Fruit fly (Drosophila melanogaster) whole organism, embryonic: ENCODE results near the gene Cpr67Fb.
A peak's percentile ranks its signal among the peaks of the same experiment; 100 is the strongest.

Source experiments
- Adf1 ChIP-seq: fragments of 200-800 bp; sonication (Bioruptor generic); IDR thresholded peaks from 2 replicates; pipeline ENCODE4 v1.3.6; 2022; ENCODE audit warnings: missing biosample characterization, missing genetic modification characterization
- Awh ChIP-seq: fragments of 200-800 bp; sonication (Bioruptor generic); IDR thresholded peaks from 2 replicates; pipeline ENCODE4, ENCODE4 v1.3.6; 2022; ENCODE audit warnings: missing biosample characterization, missing genetic modification characterization
- Bgb ChIP-seq: fragments of 200-800 bp; sonication (Bioruptor generic); IDR thresholded peaks from 2 replicates; pipeline ENCODE4 v1.3.6; 2022; ENCODE audit warnings: missing biosample characterization, missing genetic modification characterization; ENCODE audit not compliant: partially characterized antibody
- CG10959 ChIP-seq: fragments of 200-800 bp; sonication (Bioruptor generic); IDR thresholded peaks from 2 replicates; pipeline ENCODE4 v1.3.6; 2022; ENCODE audit warnings: missing biosample characterization, missing genetic modification characterization
- CG10979 ChIP-seq: fragments of 200-800 bp; sonication (Bioruptor generic); optimal IDR thresholded peaks from 2 replicates; lab custom pipeline; 2018; ENCODE audit warnings: missing biosample characterization, mild to moderate bottlenecking, missing genetic modification characterization, moderate library complexity
- CG11398 ChIP-seq: fragments of 200-800 bp; sonication (Bioruptor generic); optimal IDR thresholded peaks from 2 replicates; lab custom pipeline; 2016; ENCODE audit warnings: missing biosample characterization, missing genetic modification characterization
- CG11504 ChIP-seq: fragments of 200-800 bp; sonication (Bioruptor generic); optimal IDR thresholded peaks from 3 replicates; lab custom pipeline; 2019; ENCODE audit warnings: missing biosample characterization, mild to moderate bottlenecking, missing genetic modification characterization, moderate library complexity
- CG11696 ChIP-seq: fragments of 200-800 bp; sonication (Bioruptor generic); IDR thresholded peaks from 2 replicates; pipeline ENCODE4 v1.3.6; 2022; ENCODE audit warnings: missing biosample characterization, missing genetic modification characterization
- CG1233 ChIP-seq: fragments of 200-800 bp; sonication (Bioruptor generic); optimal IDR thresholded peaks from 4 replicates; lab custom pipeline; 2018; ENCODE audit warnings: missing biosample characterization, mild to moderate bottlenecking, missing genetic modification characterization
- CG14014 ChIP-seq: fragments of 200-800 bp; sonication (Bioruptor generic); IDR thresholded peaks from 2 replicates; pipeline ENCODE4 v1.3.6; 2022; ENCODE audit warnings: missing biosample characterization, missing genetic modification characterization
- CG1603 ChIP-seq: fragments of 200-800 bp; sonication (Bioruptor generic); optimal IDR thresholded peaks from 2 replicates; lab custom pipeline; 2019; ENCODE audit warnings: missing biosample characterization, mild to moderate bottlenecking, missing genetic modification characterization, moderate library complexity
- CG16779 ChIP-seq: fragments of 200-800 bp; sonication (Bioruptor generic); IDR thresholded peaks from 2 replicates; pipeline ENCODE4 v1.3.6; 2022; ENCODE audit warnings: missing biosample characterization, missing genetic modification characterization
- CG16863 ChIP-seq: fragments of 200-800 bp; sonication (Bioruptor generic); optimal IDR thresholded peaks from 3 replicates; lab custom pipeline; 2016; ENCODE audit warnings: missing biosample characterization, missing genetic modification characterization
- CG2199 ChIP-seq: fragments of 200-800 bp; sonication (Bioruptor generic); IDR thresholded peaks from 3 replicates; pipeline ENCODE4 v1.3.6; 2022; ENCODE audit warnings: missing biosample characterization, missing genetic modification characterization
- CG2202 ChIP-seq: fragments of 200-800 bp; sonication (Bioruptor generic); optimal IDR thresholded peaks from 2 replicates; lab custom pipeline; 2018; ENCODE audit warnings: missing biosample characterization, mild to moderate bottlenecking, missing genetic modification characterization
- CG2712 ChIP-seq: fragments of 200-800 bp; optimal IDR thresholded peaks from 3 replicates; lab custom pipeline; 2019; ENCODE audit warnings: missing biosample characterization, mild to moderate bottlenecking, missing genetic modification characterization, moderate library complexity
- CG3726 ChIP-seq: fragments of 200-800 bp; sonication (Bioruptor generic); IDR thresholded peaks from 3 replicates; pipeline ENCODE4, ENCODE4 v1.3.6; 2022; ENCODE audit warnings: missing biosample characterization, missing genetic modification characterization
- CG3847 ChIP-seq: fragments of 200-800 bp; sonication (Bioruptor generic); IDR thresholded peaks from 2 replicates; pipeline ENCODE4 v1.3.6; 2022; ENCODE audit warnings: missing biosample characterization, missing genetic modification characterization
- CG5245 ChIP-seq: fragments of 200-800 bp; sonication (Bioruptor generic); optimal IDR thresholded peaks from 3 replicates; lab custom pipeline; 2016; ENCODE audit warnings: missing biosample characterization, missing genetic modification characterization
- CG6254 ChIP-seq: fragments of 200-800 bp; sonication (Bioruptor generic); optimal IDR thresholded peaks from 3 replicates; lab custom pipeline; 2017; ENCODE audit warnings: mild to moderate bottlenecking, missing biosample characterization, missing genetic modification reagents, missing genetic modification characterization
- CG6854 ChIP-seq: fragments of 200-800 bp; sonication (Bioruptor generic); optimal IDR thresholded peaks from 3 replicates; lab custom pipeline; 2017; ENCODE audit warnings: missing biosample characterization, mild to moderate bottlenecking, missing genetic modification characterization
- CG7745 ChIP-seq: fragments of 200-800 bp; sonication (Bioruptor generic); optimal IDR thresholded peaks from 2 replicates; lab custom pipeline; 2018; ENCODE audit warnings: missing biosample characterization, mild to moderate bottlenecking, missing genetic modification characterization, moderate library complexity
- CG7987 ChIP-seq: fragments of 200-800 bp; sonication (Bioruptor generic); optimal IDR thresholded peaks from 2 replicates; lab custom pipeline; 2018; ENCODE audit warnings: missing biosample characterization, mild to moderate bottlenecking, missing genetic modification characterization, moderate library complexity
- CG8281 ChIP-seq: fragments of 200-800 bp; sonication (Bioruptor generic); optimal IDR thresholded peaks from 2 replicates; lab custom pipeline; 2018; ENCODE audit warnings: missing biosample characterization, mild to moderate bottlenecking, missing genetic modification characterization, moderate library complexity
- Dfd ChIP-seq, 2 experiments: fragments of >200 bp; optimal IDR thresholded peaks; 2 replicates each; lab custom pipeline; 2017; ENCODE audit warnings: missing biosample characterization in 2 of 2, missing genetic modification characterization in 2 of 2
- Eip74EF ChIP-seq, 2 experiments: fragments of 200-800 bp in 1 of 2; fragments of >200 bp in 1 of 2; sonication (Bioruptor generic) in 1 of 2; optimal IDR thresholded peaks; 2 replicates each; lab custom pipeline; 2017 to 2019; ENCODE audit warnings: missing biosample characterization in 2 of 2, missing genetic modification characterization in 2 of 2, mild to moderate bottlenecking in 1 of 2, moderate library complexity in 1 of 2
- Ets65A ChIP-seq: fragments of 200-800 bp; sonication (Bioruptor generic); peaks from one replicate; lab custom pipeline; 2016; ENCODE audit warnings: missing biosample characterization, missing genetic modification characterization
- Hmr ChIP-seq: fragments of 200-800 bp; sonication (Bioruptor generic); optimal IDR thresholded peaks from 3 replicates; lab custom pipeline; 2017; ENCODE audit warnings: mild to moderate bottlenecking, missing biosample characterization, missing genetic modification reagents, missing genetic modification characterization
- Hr39 ChIP-seq: fragments of >200 bp; optimal IDR thresholded peaks from 2 replicates; lab custom pipeline; 2017
- Hr51 ChIP-seq, 2 experiments: fragments of 200-800 bp; sonication (Bioruptor generic); optimal IDR thresholded peaks; 2 replicates in 1 of 2; 3 replicates in 1 of 2; lab custom pipeline; 2016 to 2018; ENCODE audit warnings: missing biosample characterization in 2 of 2, missing genetic modification characterization in 2 of 2, mild to moderate bottlenecking in 1 of 2, moderate library complexity in 1 of 2
- Sin3A ChIP-seq: fragments of >200 bp; optimal IDR thresholded peaks from 2 replicates; lab custom pipeline; 2018
- Stat92E ChIP-seq, 3 experiments: fragments of >200 bp in 2 of 3; fragments of 200-800 bp in 1 of 3; sonication (Bioruptor generic) in 1 of 3; optimal IDR thresholded peaks; 2 replicates each; lab custom pipeline; 2017 to 2019; ENCODE audit warnings: missing biosample characterization in 3 of 3, missing genetic modification characterization in 3 of 3, mild to moderate bottlenecking in 1 of 3, moderate library complexity in 1 of 3
- abd-A ChIP-seq: fragments of 200-800 bp; sonication (Bioruptor generic); optimal IDR thresholded peaks from 3 replicates; lab custom pipeline; 2019; ENCODE audit warnings: missing biosample characterization, mild to moderate bottlenecking, missing genetic modification characterization, moderate library complexity
- bbx ChIP-seq: fragments of 200-800 bp; sonication (Bioruptor generic); IDR thresholded peaks from 2 replicates; pipeline ENCODE4 v1.3.6; 2022; ENCODE audit warnings: missing biosample characterization, missing genetic modification characterization; ENCODE audit not compliant: partially characterized antibody
- chm ChIP-seq: fragments of 200-800 bp; sonication (Bioruptor generic); IDR thresholded peaks from 2 replicates; pipeline ENCODE4 v1.3.6; 2022; ENCODE audit warnings: missing biosample characterization, missing genetic modification characterization
- dmrt11E ChIP-seq: fragments of 200-800 bp; sonication (Bioruptor generic); optimal IDR thresholded peaks from 3 replicates; lab custom pipeline; 2018; ENCODE audit warnings: missing biosample characterization, mild to moderate bottlenecking, missing genetic modification characterization, moderate library complexity
- dmrt99B ChIP-seq: fragments of 200-800 bp; sonication (Bioruptor generic); optimal IDR thresholded peaks from 2 replicates; lab custom pipeline; 2018; ENCODE audit warnings: missing biosample characterization, mild to moderate bottlenecking, missing genetic modification characterization, moderate library complexity
- ems ChIP-seq: fragments of 200-800 bp; sonication (Bioruptor generic); optimal IDR thresholded peaks from 3 replicates; lab custom pipeline; 2016; ENCODE audit warnings: missing biosample characterization, missing genetic modification characterization
- gce ChIP-seq: fragments of 200-800 bp; sonication (Bioruptor generic); IDR thresholded peaks from 3 replicates; pipeline ENCODE4 v1.3.6; 2022; ENCODE audit warnings: missing biosample characterization, missing genetic modification characterization
- grau ChIP-seq: fragments of 200-800 bp; optimal IDR thresholded peaks from 3 replicates; lab custom pipeline; 2019; ENCODE audit warnings: missing biosample characterization, mild to moderate bottlenecking, missing genetic modification characterization, moderate library complexity
- her ChIP-seq: fragments of 200-800 bp; sonication (Bioruptor generic); optimal IDR thresholded peaks from 2 replicates; lab custom pipeline; 2016; ENCODE audit warnings: missing biosample characterization, missing genetic modification characterization
- kah ChIP-seq: fragments of 200-800 bp; sonication (Bioruptor generic); optimal IDR thresholded peaks from 2 replicates; lab custom pipeline; 2018; ENCODE audit warnings: missing biosample characterization, mild to moderate bottlenecking, missing genetic modification characterization
- knrl ChIP-seq: fragments of 200-800 bp; sonication (Bioruptor generic); IDR thresholded peaks from 3 replicates; pipeline ENCODE4 v1.3.6; 2022; ENCODE audit warnings: missing biosample characterization, missing genetic modification characterization; ENCODE audit not compliant: partially characterized antibody
- mirr ChIP-seq: fragments of 200-800 bp; sonication (Bioruptor generic); optimal IDR thresholded peaks from 3 replicates; lab custom pipeline; 2018; ENCODE audit warnings: missing biosample characterization, mild to moderate bottlenecking, missing genetic modification characterization
- onecut ChIP-seq: fragments of 200-800 bp; sonication (Bioruptor generic); IDR thresholded peaks from 2 replicates; pipeline ENCODE4 v1.3.6; 2022; ENCODE audit warnings: missing biosample characterization, missing genetic modification characterization
- pfk ChIP-seq: fragments of 200-800 bp; sonication (Bioruptor generic); optimal IDR thresholded peaks from 2 replicates; lab custom pipeline; 2018; ENCODE audit warnings: missing biosample characterization, mild to moderate bottlenecking, missing genetic modification characterization, moderate library complexity
- run ChIP-seq: fragments of 200-800 bp; sonication (Bioruptor generic); optimal IDR thresholded peaks from 3 replicates; lab custom pipeline; 2018; ENCODE audit warnings: missing biosample characterization, mild to moderate bottlenecking, missing genetic modification characterization
- sisA ChIP-seq: fragments of 200-800 bp; sonication (Bioruptor generic); IDR thresholded peaks from 2 replicates; pipeline ENCODE4 v1.3.6; 2022; ENCODE audit warnings: missing biosample characterization, missing genetic modification characterization
- twi ChIP-seq: fragments of 200-800 bp; optimal IDR thresholded peaks from 2 replicates; lab custom pipeline; 2019; ENCODE audit warnings: missing biosample characterization, mild to moderate bottlenecking, missing genetic modification characterization, moderate library complexity
- zf30C ChIP-seq: fragments of 200-800 bp; sonication (Bioruptor generic); optimal IDR thresholded peaks from 3 replicates; lab custom pipeline; 2018; ENCODE audit warnings: missing biosample characterization, mild to moderate bottlenecking, missing genetic modification characterization

Gene Cpr67Fb

DNA sequence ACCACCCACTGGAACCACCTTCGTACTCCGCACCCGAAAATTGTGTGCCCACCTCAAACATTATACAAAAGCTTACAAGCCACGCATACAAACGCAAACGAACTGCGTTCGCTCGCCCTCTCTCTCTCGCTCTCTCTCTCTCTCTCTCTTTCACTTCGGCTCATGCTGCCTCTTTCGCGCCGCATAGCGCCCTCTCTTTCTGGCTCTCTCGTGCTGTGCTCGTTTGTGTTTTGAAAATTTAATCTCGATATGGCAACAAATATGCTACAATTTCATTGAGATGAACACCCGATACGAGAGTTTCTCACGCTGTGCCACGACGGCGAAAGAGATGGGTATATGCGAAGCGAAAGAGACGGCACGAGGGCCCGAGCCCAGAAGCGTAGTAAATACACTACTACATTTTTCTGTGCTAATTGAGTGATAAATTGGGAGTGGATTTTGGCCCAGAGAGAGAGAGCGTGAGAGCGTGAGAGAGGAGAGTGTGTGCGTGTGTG lies 37.4 kb upstream of the Cpr67Fb start (continued):
- peak in 1 of 2 experiments; percentile 71 for TF ChIP-seq Eip74EF (GFP tag; optimal IDR thresholded peaks at IDR 0.05; lab: Kevin White, UChicago)
- TF ChIP-seq bbx (GFP tag; lab: Robert Waterston, UW), result peak; percentile 23
- peak; percentile 25 for TF ChIP-seq CG8281 (tag; lab: Kevin White, UChicago)
- no peak for TF ChIP-seq CG5245
- TF ChIP-seq Adf1 (GFP tag; lab: Robert Waterston, UW), result peak; percentile 86
- no peak for TF ChIP-seq pfk (GFP tag; lab: Kevin White, UChicago)
- TF ChIP-seq CG11398 (GFP tag; lab: Kevin White, UChicago), result peak; percentile 75
- TF ChIP-seq ems (GFP tag; lab: Kevin White, UChicago), result peak; percentile 19
- no peak for TF ChIP-seq Hmr (GFP tag; lab: Kevin White, UChicago)
- peak; percentile 57; the same call in 1 of the 2 replicates for TF ChIP-seq Awh
- TF ChIP-seq Bgb (GFP tag; lab: Robert Waterston, UW), result peak; percentile 70
- TF ChIP-seq CG3726 (GFP tag; lab: Robert Waterston, UW), result no peak
- no peak for TF ChIP-seq Hr39 (lab: Kevin White, UChicago)
- TF ChIP-seq Dfd (GFP tag; optimal IDR thresholded peaks at IDR 0.05; lab: Kevin White, UChicago), result no peak
- peak; percentile 77 for TF ChIP-seq dmrt11E (tag; lab: Kevin White, UChicago)
- TF ChIP-seq CG6254, result peak; percentile 63
- peak; percentile 39 for TF ChIP-seq CG2712 (tag; lab: Kevin White, UChicago)
- peak; percentile 40 for TF ChIP-seq run (tag; lab: Kevin White, UChicago)
- peak; percentile 81 for TF ChIP-seq her
- no peak for TF ChIP-seq sisA (GFP tag; lab: Robert Waterston, UW)
- TF ChIP-seq Ets65A (GFP tag; lab: Kevin White, UChicago), result peak; percentile 90
- TF ChIP-seq CG2202 (tag; lab: Kevin White, UChicago), result peak; percentile 20
- TF ChIP-seq CG2199, result peak; percentile 99
- TF ChIP-seq CG11504 (tag; lab: Kevin White, UChicago), result peak; percentile 75
- TF ChIP-seq knrl (GFP tag; lab: Robert Waterston, UW), result peak; percentile 57; the same call in 1 of the 3 replicates
- TF ChIP-seq CG16863, result peak; percentile 39
- TF ChIP-seq grau, result peak; percentile 11
- peak; percentile 81 for TF ChIP-seq CG7745 (tag; lab: Kevin White, UChicago)
- no peak for TF ChIP-seq CG14014
- TF ChIP-seq zf30C, result peak; percentile 48
- TF ChIP-seq dmrt99B (tag; lab: Kevin White, UChicago), result peak; percentile 66
- TF ChIP-seq chm (GFP tag; lab: Robert Waterston, UW), result peak; percentile 79; the same call in 1 of the 2 replicates
- TF ChIP-seq Stat92E (GFP tag; optimal IDR thresholded peaks at IDR 0.05; lab: Kevin White, UChicago), result peak in 1 of 3 experiments; percentile 55
- TF ChIP-seq Sin3A (lab: Kevin White, UChicago), result no peak
- peak; percentile 36 for TF ChIP-seq CG1233 (GFP tag; lab: Kevin White, UChicago)
- TF ChIP-seq kah (GFP tag; lab: Kevin White, UChicago), result no peak
- peak; percentile 100 for TF ChIP-seq abd-A
- no peak for TF ChIP-seq gce
- no peak for TF ChIP-seq CG10959
- peak; percentile 47 for TF ChIP-seq CG6854 (GFP tag; lab: Kevin White, UChicago)
- 0 out of 2 replicates have a peak, but pooled peaks have one; percentile 5 for TF ChIP-seq CG11696 (GFP tag; lab: Robert Waterston, UW)
- TF ChIP-seq onecut (GFP tag; lab: Robert Waterston, UW), result peak; percentile 48
- TF ChIP-seq mirr (GFP tag; lab: Kevin White, UChicago), result peak; percentile 96
- peak; percentile 66 for TF ChIP-seq twi (tag; lab: Kevin White, UChicago)
- no peak for TF ChIP-seq CG10979 (tag; lab: Kevin White, UChicago)
- TF ChIP-seq CG16779, result no peak
- peak; percentile 73 for TF ChIP-seq CG7987 (GFP tag; lab: Kevin White, UChicago)
- peak; percentile 56 for TF ChIP-seq CG1603 (tag; lab: Kevin White, UChicago)
- TF ChIP-seq CG3847 (GFP tag; lab: Robert Waterston, UW), result no peak
- TF ChIP-seq Hr51 (GFP tag; optimal IDR thresholded peaks at IDR 0.05; lab: Kevin White, UChicago), result peak; percentile 37 to 53
